Fruit fly (Drosophila melanogaster) whole organism, embryonic: ENCODE results near the gene Col4a1.
A peak's percentile ranks its signal among the peaks of the same experiment; 100 is the strongest.

Experiments
- CG10462 ChIP-seq: fragments of 200-800 bp; sonication (Bioruptor generic); optimal IDR thresholded peaks from 2 replicates; lab custom pipeline; 2016; ENCODE audit warnings: missing biosample characterization, missing genetic modification characterization
- CG12299 ChIP-seq: fragments of 200-800 bp; sonication (Bioruptor generic); optimal IDR thresholded peaks from 2 replicates; lab custom pipeline; 2018; ENCODE audit warnings: missing biosample characterization, mild to moderate bottlenecking, missing genetic modification characterization
- CG13624 ChIP-seq: fragments of 200-800 bp; sonication (Bioruptor generic); optimal IDR thresholded peaks from 2 replicates; lab custom pipeline; 2016; ENCODE audit warnings: missing biosample characterization, missing genetic modification characterization
- CG14667 ChIP-seq: fragments of 200-800 bp; sonication (Bioruptor generic); IDR thresholded peaks from 2 replicates; pipeline ENCODE4 v1.3.6; 2022; ENCODE audit warnings: missing biosample characterization, missing genetic modification characterization
- CG1529 ChIP-seq: fragments of 200-800 bp; sonication (Bioruptor generic); optimal IDR thresholded peaks from 3 replicates; lab custom pipeline; 2018; ENCODE audit warnings: missing biosample characterization, missing genetic modification characterization
- CG1602 ChIP-seq: fragments of 200-800 bp; sonication (Bioruptor generic); optimal IDR thresholded peaks from 3 replicates; lab custom pipeline; 2016; ENCODE audit warnings: missing biosample characterization, missing genetic modification characterization
- CG16779 ChIP-seq: fragments of 200-800 bp; sonication (Bioruptor generic); IDR thresholded peaks from 2 replicates; pipeline ENCODE4 v1.3.6; 2022; ENCODE audit warnings: missing biosample characterization, missing genetic modification characterization
- CG16815 ChIP-seq: fragments of 200-800 bp; sonication (Bioruptor generic); optimal IDR thresholded peaks from 3 replicates; lab custom pipeline; 2017; ENCODE audit warnings: missing biosample characterization, mild to moderate bottlenecking, missing genetic modification characterization
- CG17612 ChIP-seq: fragments of 200-800 bp; sonication (Bioruptor generic); IDR thresholded peaks from 2 replicates; pipeline ENCODE4 v1.3.6; 2022; ENCODE audit warnings: missing biosample characterization, missing genetic modification characterization
- CG2875 ChIP-seq: fragments of 200-800 bp; sonication (Bioruptor generic); optimal IDR thresholded peaks from 2 replicates; lab custom pipeline; 2017; ENCODE audit warnings: missing biosample characterization, mild to moderate bottlenecking, missing genetic modification characterization, missing genetic modification reagents
- CG32772 ChIP-seq: fragments of 200-800 bp; sonication (Bioruptor generic); IDR thresholded peaks from 2 replicates; pipeline ENCODE4 v1.3.6; 2022; ENCODE audit warnings: missing biosample characterization, missing genetic modification characterization
- CG34422 ChIP-seq: fragments of 200-800 bp; sonication (Bioruptor generic); IDR thresholded peaks from 3 replicates; pipeline ENCODE4 v1.3.6; 2022; ENCODE audit warnings: missing biosample characterization, missing genetic modification characterization
- CG4282 ChIP-seq: fragments of 200-800 bp; sonication (Bioruptor generic); optimal IDR thresholded peaks from 2 replicates; lab custom pipeline; 2016; ENCODE audit warnings: missing biosample characterization, missing genetic modification characterization
- CG5180 ChIP-seq: fragments of 200-800 bp; sonication (Bioruptor generic); optimal IDR thresholded peaks from 3 replicates; lab custom pipeline; 2017; ENCODE audit warnings: missing biosample characterization, missing genetic modification characterization, mild to moderate bottlenecking, moderate library complexity, missing genetic modification reagents
- CG6654 ChIP-seq: fragments of 200-800 bp; sonication (Bioruptor generic); optimal IDR thresholded peaks from 2 replicates; lab custom pipeline; 2017; ENCODE audit warnings: missing biosample characterization, mild to moderate bottlenecking, missing genetic modification characterization
- CG6854 ChIP-seq: fragments of 200-800 bp; sonication (Bioruptor generic); optimal IDR thresholded peaks from 3 replicates; lab custom pipeline; 2017; ENCODE audit warnings: missing biosample characterization, mild to moderate bottlenecking, missing genetic modification characterization
- CG7987 ChIP-seq: fragments of 200-800 bp; sonication (Bioruptor generic); optimal IDR thresholded peaks from 2 replicates; lab custom pipeline; 2018; ENCODE audit warnings: missing biosample characterization, mild to moderate bottlenecking, missing genetic modification characterization, moderate library complexity
- Dbx ChIP-seq: fragments of 200-800 bp; sonication (Bioruptor generic); IDR thresholded peaks from 3 replicates; pipeline ENCODE4 v1.3.6; 2022; ENCODE audit warnings: missing biosample characterization, missing genetic modification characterization
- ERR ChIP-seq: fragments of 200-800 bp; sonication (Bioruptor generic); optimal IDR thresholded peaks from 2 replicates; lab custom pipeline; 2016; ENCODE audit warnings: missing biosample characterization, missing genetic modification characterization
- Elba2 ChIP-seq: fragments of 200-800 bp; sonication (Bioruptor generic); optimal IDR thresholded peaks from 3 replicates; lab custom pipeline; 2016; ENCODE audit warnings: missing biosample characterization, missing genetic modification characterization
- HHEX ChIP-seq: fragments of 200-800 bp; sonication (Bioruptor generic); optimal IDR thresholded peaks from 3 replicates; lab custom pipeline; 2017; ENCODE audit warnings: missing biosample characterization, mild to moderate bottlenecking, missing genetic modification characterization, missing genetic modification reagents
- HmgZ ChIP-seq: fragments of 200-800 bp; sonication (Bioruptor generic); optimal IDR thresholded peaks from 2 replicates; lab custom pipeline; 2018; ENCODE audit warnings: missing biosample characterization, mild to moderate bottlenecking, missing genetic modification characterization
- Hr3 ChIP-seq: fragments of 200-800 bp; sonication (Bioruptor generic); optimal IDR thresholded peaks from 3 replicates; lab custom pipeline; 2016; ENCODE audit warnings: missing biosample characterization, missing genetic modification characterization
- Lhr ChIP-seq: fragments of 200-800 bp; sonication (Bioruptor generic); optimal IDR thresholded peaks from 3 replicates; lab custom pipeline; 2017; ENCODE audit warnings: mild to moderate bottlenecking, missing biosample characterization, missing genetic modification reagents, missing genetic modification characterization
- PHDP ChIP-seq: fragments of 200-800 bp; sonication (Bioruptor generic); optimal IDR thresholded peaks from 3 replicates; lab custom pipeline; 2018; ENCODE audit warnings: missing biosample characterization, mild to moderate bottlenecking, missing genetic modification characterization, moderate library complexity
- Pdp1 ChIP-seq, 2 experiments: fragments of 200-800 bp; sonication (Bioruptor generic); optimal IDR thresholded peaks; 3 replicates each; lab custom pipeline; 2016; ENCODE audit warnings: missing biosample characterization in 2 of 2, missing genetic modification characterization in 2 of 2, mild to moderate bottlenecking in 1 of 2, moderate library complexity in 1 of 2
- Side ChIP-seq: fragments of 200-800 bp; sonication (Bioruptor generic); optimal IDR thresholded peaks from 2 replicates; lab custom pipeline; 2016; ENCODE audit warnings: missing biosample characterization, missing genetic modification characterization
- Sin3A ChIP-seq: fragments of >200 bp; optimal IDR thresholded peaks from 2 replicates; lab custom pipeline; 2018
- Six4 ChIP-seq: fragments of 200-800 bp; sonication (Bioruptor generic); optimal IDR thresholded peaks from 2 replicates; lab custom pipeline; 2016; ENCODE audit warnings: missing biosample characterization, missing genetic modification characterization
- Sry-β ChIP-seq: fragments of 200-800 bp; sonication (Bioruptor generic); optimal IDR thresholded peaks from 2 replicates; lab custom pipeline; 2018; ENCODE audit warnings: missing biosample characterization, mild to moderate bottlenecking, missing genetic modification characterization, moderate library complexity
- TFAM ChIP-seq: fragments of 200-800 bp; sonication (Bioruptor generic); optimal IDR thresholded peaks from 2 replicates; lab custom pipeline; 2017; ENCODE audit warnings: missing biosample characterization, missing genetic modification characterization, inconsistent platforms
- Trl ChIP-seq, 3 experiments: fragments of >200 bp in 2 of 3; fragments of 200-800 bp in 1 of 3; sonication (Bioruptor generic) in 1 of 3; optimal IDR thresholded peaks; 2 replicates in 1 of 3; 3 replicates in 2 of 3; lab custom pipeline; 2016 to 2017; ENCODE audit warnings: missing biosample characterization in 1 of 3, missing genetic modification characterization in 1 of 3
- ac ChIP-seq: fragments of 200-800 bp; sonication (Bioruptor generic); optimal IDR thresholded peaks from 3 replicates; lab custom pipeline; 2017; ENCODE audit warnings: missing biosample characterization, mild to moderate bottlenecking, missing genetic modification characterization
- crc ChIP-seq: fragments of 200-800 bp; sonication (Bioruptor generic); optimal IDR thresholded peaks from 2 replicates; lab custom pipeline; 2016; ENCODE audit warnings: missing biosample characterization, missing genetic modification characterization
- crp ChIP-seq, 2 experiments: fragments of 200-800 bp; sonication (Bioruptor generic); optimal IDR thresholded peaks; 2 replicates in 1 of 2; 3 replicates in 1 of 2; lab custom pipeline; 2017; ENCODE audit warnings: missing biosample characterization in 2 of 2, missing genetic modification characterization in 2 of 2, mild to moderate bottlenecking in 1 of 2, moderate library complexity in 1 of 2
- dan ChIP-seq: fragments of 200-800 bp; sonication (Bioruptor generic); IDR thresholded peaks from 2 replicates; pipeline ENCODE4 v1.3.6; 2022; ENCODE audit warnings: missing biosample characterization, missing genetic modification characterization
- dm ChIP-seq: fragments of 200-800 bp; sonication (Bioruptor generic); optimal IDR thresholded peaks from 3 replicates; lab custom pipeline; 2016; ENCODE audit warnings: missing biosample characterization, missing genetic modification characterization
- emc ChIP-seq: fragments of 200-800 bp; sonication (Bioruptor generic); optimal IDR thresholded peaks from 2 replicates; lab custom pipeline; 2016; ENCODE audit warnings: missing biosample characterization, missing genetic modification characterization
- en ChIP-seq: fragments of 200-800 bp; sonication (Bioruptor generic); optimal IDR thresholded peaks from 2 replicates; lab custom pipeline; 2016; ENCODE audit warnings: missing biosample characterization, missing genetic modification characterization
- gro ChIP-seq: fragments of 200-800 bp; sonication (Bioruptor generic); optimal IDR thresholded peaks from 2 replicates; lab custom pipeline; 2016; ENCODE audit warnings: missing biosample characterization, missing genetic modification characterization
- jing ChIP-seq: fragments of 200-800 bp; sonication (Bioruptor generic); optimal IDR thresholded peaks from 2 replicates; lab custom pipeline; 2018; ENCODE audit warnings: missing biosample characterization, mild to moderate bottlenecking, missing genetic modification characterization
- lab ChIP-seq: fragments of 200-800 bp; sonication (Bioruptor generic); optimal IDR thresholded peaks from 3 replicates; lab custom pipeline; 2017; ENCODE audit warnings: missing biosample characterization, missing genetic modification characterization, mild to moderate bottlenecking, moderate library complexity, missing genetic modification reagents
- row ChIP-seq: fragments of 200-800 bp; sonication (Bioruptor generic); IDR thresholded peaks from 3 replicates; pipeline ENCODE4 v1.3.6; 2022; ENCODE audit warnings: missing biosample characterization, missing genetic modification characterization
- sens-2 ChIP-seq: fragments of 200-800 bp; sonication (Bioruptor generic); IDR thresholded peaks from 2 replicates; pipeline ENCODE4 v1.3.6; 2022; ENCODE audit warnings: missing biosample characterization, missing genetic modification characterization
- so ChIP-seq: fragments of 200-800 bp; sonication (Bioruptor generic); IDR thresholded peaks from 3 replicates; pipeline ENCODE4 v1.3.6; 2022; ENCODE audit warnings: missing biosample characterization, missing genetic modification characterization
- tll ChIP-seq, 2 experiments: fragments of 200-800 bp in 1 of 2; fragments of >200 bp in 1 of 2; sonication (Bioruptor generic) in 1 of 2; optimal IDR thresholded peaks; 2 replicates each; lab custom pipeline; 2017 to 2019; ENCODE audit warnings: missing biosample characterization in 2 of 2, missing genetic modification characterization in 2 of 2, mild to moderate bottlenecking in 1 of 2, moderate library complexity in 1 of 2
- unc-4 ChIP-seq: fragments of 200-800 bp; sonication (Bioruptor generic); IDR thresholded peaks from 2 replicates; pipeline ENCODE4 v1.3.6; 2022; ENCODE audit warnings: missing biosample characterization, missing genetic modification characterization; ENCODE audit not compliant: partially characterized antibody
- zen ChIP-seq: fragments of 200-800 bp; sonication (Bioruptor generic); optimal IDR thresholded peaks from 3 replicates; lab custom pipeline; 2018; ENCODE audit warnings: missing biosample characterization, mild to moderate bottlenecking, missing genetic modification characterization, moderate library complexity
- zen2 ChIP-seq: fragments of 200-800 bp; sonication (Bioruptor generic); IDR thresholded peaks from 3 replicates; pipeline ENCODE4 v1.3.6; 2022; ENCODE audit warnings: missing biosample characterization, missing genetic modification characterization; ENCODE audit not compliant: partially characterized antibody
- zfh2 ChIP-seq: fragments of 200-800 bp; sonication (Bioruptor generic); optimal IDR thresholded peaks from 2 replicates; lab custom pipeline; 2016; ENCODE audit warnings: missing biosample characterization, missing genetic modification characterization

Col4a1 gene

dm6 chr2L:5060952-5061478, 31.6 kb downstream of the Col4a1 start (continued):
- TF ChIP-seq crc (peak; percentile 83), CG7987 (peak; percentile 45), CG12299 (tag; lab: Kevin White, UChicago) (peak; percentile 49), unc-4 (GFP tag; lab: Robert Waterston, UW) (no peak), CG13624 (GFP tag; lab: Kevin White, UChicago) (peak; percentile 58), CG16815 (GFP tag; lab: Kevin White, UChicago) (peak; percentile 1), emc (GFP tag; lab: Kevin White, UChicago) (no peak), dm (GFP tag; lab: Kevin White, UChicago) (no peak), zen2 (GFP tag; lab: Robert Waterston, UW) (no peak), lab (GFP tag; lab: Kevin White, UChicago) (peak; percentile 91), gro (peak; percentile 27), sens-2 (GFP tag; lab: Robert Waterston, UW) (peak; percentile 42; the same call in 1 of the 2 replicates), zen (tag; lab: Kevin White, UChicago) (no peak), PHDP (tag; lab: Kevin White, UChicago) (peak; percentile 73), zfh2 (peak; percentile 59), Hr3 (peak; percentile 44), ERR (GFP tag; lab: Kevin White, UChicago) (peak; percentile 47), CG16779 (GFP tag; lab: Robert Waterston, UW) (no peak), Side (GFP tag; lab: Kevin White, UChicago) (peak; percentile 84), CG1529 (GFP tag; lab: Kevin White, UChicago) (peak; percentile 4), crp (GFP tag; optimal IDR thresholded peaks at IDR 0.05; lab: Kevin White, UChicago) (peak in 1 of 2 experiments; percentile 38), TFAM (GFP tag; lab: Kevin White, UChicago) (no peak), HmgZ (tag; lab: Kevin White, UChicago) (peak; percentile 67), dan (GFP tag; lab: Robert Waterston, UW) (no peak), CG4282 (no peak), ac (no peak), en (peak; percentile 69), so (GFP tag; lab: Robert Waterston, UW) (peak; percentile 91), Dbx (GFP tag; lab: Robert Waterston, UW) (peak; percentile 72), CG17612 (GFP tag; lab: Robert Waterston, UW) (no peak), CG10462 (GFP tag; lab: Kevin White, UChicago) (no peak), CG32772 (GFP tag; lab: Robert Waterston, UW) (no peak), CG14667 (no peak), Pdp1 (GFP tag; optimal IDR thresholded peaks at IDR 0.05; lab: Kevin White, UChicago) (peak; percentile 59 to 85), Six4 (GFP tag; lab: Kevin White, UChicago) (peak; percentile 38), CG1602 (GFP tag; lab: Kevin White, UChicago) (peak; percentile 40), CG2875 (GFP tag; lab: Kevin White, UChicago) (peak; percentile 40), tll (GFP tag; optimal IDR thresholded peaks at IDR 0.05; lab: Kevin White, UChicago) (no peak), Lhr (no peak), row (GFP tag; lab: Robert Waterston, UW) (peak; percentile 80), Sry-β (no peak), CG5180 (GFP tag; lab: Kevin White, UChicago) (peak; percentile 10), Trl (optimal IDR thresholded peaks at IDR 0.05; lab: Kevin White, UChicago) (no peak), Trl (GFP tag; optimal IDR thresholded peaks at IDR 0.05; lab: Kevin White, UChicago) (peak; percentile 77), Elba2 (GFP tag; lab: Kevin White, UChicago) (no peak), jing (GFP tag; lab: Kevin White, UChicago) (peak; percentile 31), CG34422 (GFP tag; lab: Robert Waterston, UW) (no peak), CG6654 (GFP tag; lab: Kevin White, UChicago) (no peak), HHEX (peak; percentile 76), CG6854 (GFP tag; lab: Kevin White, UChicago) (peak; percentile 55), Sin3A (lab: Kevin White, UChicago) (no peak)
